Fruit fly (Drosophila melanogaster) whole organism, pupa: ENCODE results near the gene CG2104.

Experiments
- EcR ChIP-seq: fragments of 200-800 bp; sonication (Bioruptor generic); optimal IDR thresholded peaks from 3 replicates; lab custom pipeline; 2019; ENCODE audit warnings: missing biosample characterization, missing genetic modification characterization, mild to moderate bottlenecking, moderate library complexity, missing genetic modification reagents
- Pif1A ChIP-seq: fragments of 200-800 bp; sonication (Bioruptor generic); optimal IDR thresholded peaks from 3 replicates; lab custom pipeline; 2016; ENCODE audit warnings: missing biosample characterization, missing genetic modification characterization

DNA sequence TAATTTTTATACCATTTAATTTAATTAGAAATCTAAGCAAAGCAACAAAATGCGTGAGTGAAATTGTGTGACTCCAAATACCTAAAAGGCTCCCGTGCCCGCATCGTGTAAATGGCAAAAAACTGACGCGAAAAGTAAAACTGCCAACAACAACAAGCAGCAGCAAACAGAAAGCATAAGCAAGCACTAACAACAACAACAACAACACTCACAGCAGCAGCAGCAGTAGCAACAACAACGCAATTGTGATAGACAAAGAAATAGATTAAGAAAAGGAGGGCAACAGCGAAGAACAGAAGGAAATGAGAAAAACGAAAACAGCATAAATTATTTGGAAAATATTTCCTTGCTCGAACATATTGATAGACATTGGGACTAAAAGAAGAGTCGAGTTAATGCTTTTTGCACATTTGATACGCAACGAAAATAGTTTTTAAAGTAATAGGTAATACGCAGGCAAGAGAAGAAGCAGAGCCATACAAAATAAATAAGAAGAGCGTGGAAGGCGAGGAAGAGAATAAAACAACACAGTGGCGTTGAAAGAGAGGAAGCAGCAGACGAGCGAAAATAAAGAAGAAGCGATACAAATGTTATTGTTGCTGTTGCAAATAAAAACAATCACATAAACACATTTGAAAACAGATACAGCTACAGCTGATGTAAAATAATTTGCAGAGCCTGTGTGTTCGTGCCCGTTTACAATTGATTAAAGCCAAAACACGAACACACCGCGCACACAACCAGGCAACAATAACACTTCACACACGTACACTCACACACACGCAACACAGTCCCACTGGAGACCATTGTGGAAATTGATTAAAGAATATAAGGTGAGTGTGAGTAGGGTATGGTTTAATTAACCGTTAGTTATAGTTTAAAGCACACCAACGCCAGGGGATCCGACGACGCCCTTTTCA lies 23.1 kb downstream of the CG2104 start:
- TF ChIP-seq EcR (GFP tag; lab: Kevin White, UChicago) = no peak
- TF ChIP-seq Pif1A (GFP tag; lab: Kevin White, UChicago) = no peak
